Fruit fly (Drosophila melanogaster): ENCODE measurements around the gene RpS19b.

The RpS19b gene

dm6 chr3R:23969449-23969848 lies 36.1 kb upstream of the RpS19b start (continued):
- TF ChIP-seq Deaf1 (tag; optimal IDR thresholded peaks at IDR 0.05) (peak; percentile 39), CG12769 (tag; optimal IDR thresholded peaks at IDR 0.05) (no peak), CG14014 (GFP tag; IDR thresholded peaks at IDR 0.05) (peak; percentile 30; the same call in 1 of the 2 replicates), sens (GFP tag) (peak; percentile 64), D (optimal IDR thresholded peaks at IDR 0.05) (no peak), D (GFP tag; optimal IDR thresholded peaks at IDR 0.05) (no peak), CG3838 (GFP tag; optimal IDR thresholded peaks at IDR 0.05) (no peak), CG2889 (GFP tag; IDR thresholded peaks at IDR 0.05) (0 out of 3 replicates have a peak, but pooled peaks have one; percentile 51), CG7963 (GFP tag; IDR thresholded peaks at IDR 0.05; ENCODE audit: partially characterized antibody) (no peak), CG13424 (tag; optimal IDR thresholded peaks at IDR 0.05) (peak; percentile 78), CG18011 (GFP tag; optimal IDR thresholded peaks at IDR 0.05) (no peak), CG17829 (tag; optimal IDR thresholded peaks at IDR 0.05) (peak; percentile 52), Ravus (GFP tag; IDR thresholded peaks at IDR 0.05) (no peak), Ssrp (tag; optimal IDR thresholded peaks at IDR 0.05) (peak; percentile 51), CG17802 (tag; optimal IDR thresholded peaks at IDR 0.05) (no peak), cwo (GFP tag; optimal IDR thresholded peaks at IDR 0.05) (peak; percentile 53), sqz (GFP tag; optimal IDR thresholded peaks at IDR 0.05) (peak; percentile 39), E2f2 (GFP tag; IDR thresholded peaks at IDR 0.05) (peak; percentile 43; the same call in 1 of the 2 replicates), hbn (GFP tag; IDR thresholded peaks at IDR 0.05; ENCODE audit: partially characterized antibody) (no peak), CG7786 (GFP tag; optimal IDR thresholded peaks at IDR 0.05) (no peak), CG10321 (GFP tag; IDR thresholded peaks at IDR 0.05) (no peak), CG8089 (GFP tag; optimal IDR thresholded peaks at IDR 0.05) (no peak), unc-4 (GFP tag; IDR thresholded peaks at IDR 0.05; ENCODE audit: partially characterized antibody) (no peak), gt (GFP tag; IDR thresholded peaks at IDR 0.05) (no peak), repo (GFP tag; optimal IDR thresholded peaks at IDR 0.05) (no peak), prd (optimal IDR thresholded peaks at IDR 0.05) (no peak), prd (GFP tag; IDR thresholded peaks at IDR 0.05) (peak; percentile 67), B-H1 (GFP tag; IDR thresholded peaks at IDR 0.05) (peak; percentile 33; the same call in 2 of the 3 replicates), CG12942 (GFP tag; optimal IDR thresholded peaks at IDR 0.05) (no peak), seq (GFP tag; IDR thresholded peaks at IDR 0.05) (no peak), psq (GFP tag; optimal IDR thresholded peaks at IDR 0.05) (no peak), kah (GFP tag; optimal IDR thresholded peaks at IDR 0.05) (no peak), CG17385 (GFP tag; optimal IDR thresholded peaks at IDR 0.05) (peak; percentile 40), ewg (GFP tag; optimal IDR thresholded peaks at IDR 0.05) (peak; percentile 17), CG13624 (GFP tag; optimal IDR thresholded peaks at IDR 0.05) (no peak), Dfd (GFP tag; optimal IDR thresholded peaks at IDR 0.05) (no peak), eve (GFP tag; optimal IDR thresholded peaks at IDR 0.05) (no peak), nerfin-1 (tag; optimal IDR thresholded peaks at IDR 0.05) (peak; percentile 33), phol (tag; optimal IDR thresholded peaks at IDR 0.05) (peak; percentile 55), NfI (GFP tag; optimal IDR thresholded peaks at IDR 0.05) (peak; percentile 47), ap (GFP tag; IDR thresholded peaks at IDR 0.05) (no peak; the same call in 1 of the 2 replicates), Nf-YA (GFP tag; IDR thresholded peaks at IDR 0.05) (peak; percentile 58), jing (GFP tag; optimal IDR thresholded peaks at IDR 0.05) (no peak), Hand (GFP tag; optimal IDR thresholded peaks at IDR 0.05) (no peak), Ets65A (GFP tag) (no peak), Fer3 (tag; optimal IDR thresholded peaks at IDR 0.05) (peak; percentile 61), CG43689 (GFP tag; IDR thresholded peaks at IDR 0.05) (no peak), h (optimal IDR thresholded peaks at IDR 0.05) (no peak), CG1647 (GFP tag; optimal IDR thresholded peaks at IDR 0.05) (no peak), CG12659 (GFP tag; optimal IDR thresholded peaks at IDR 0.05) (peak; percentile 53), CG8944 (GFP tag; optimal IDR thresholded peaks at IDR 0.05) (no peak), Scr (GFP tag; IDR thresholded peaks at IDR 0.05; ENCODE audit: partially characterized antibody) (no peak)
